Fruit fly (Drosophila melanogaster): ENCODE results near the gene CG3847.

The CG3847 gene

DNA sequence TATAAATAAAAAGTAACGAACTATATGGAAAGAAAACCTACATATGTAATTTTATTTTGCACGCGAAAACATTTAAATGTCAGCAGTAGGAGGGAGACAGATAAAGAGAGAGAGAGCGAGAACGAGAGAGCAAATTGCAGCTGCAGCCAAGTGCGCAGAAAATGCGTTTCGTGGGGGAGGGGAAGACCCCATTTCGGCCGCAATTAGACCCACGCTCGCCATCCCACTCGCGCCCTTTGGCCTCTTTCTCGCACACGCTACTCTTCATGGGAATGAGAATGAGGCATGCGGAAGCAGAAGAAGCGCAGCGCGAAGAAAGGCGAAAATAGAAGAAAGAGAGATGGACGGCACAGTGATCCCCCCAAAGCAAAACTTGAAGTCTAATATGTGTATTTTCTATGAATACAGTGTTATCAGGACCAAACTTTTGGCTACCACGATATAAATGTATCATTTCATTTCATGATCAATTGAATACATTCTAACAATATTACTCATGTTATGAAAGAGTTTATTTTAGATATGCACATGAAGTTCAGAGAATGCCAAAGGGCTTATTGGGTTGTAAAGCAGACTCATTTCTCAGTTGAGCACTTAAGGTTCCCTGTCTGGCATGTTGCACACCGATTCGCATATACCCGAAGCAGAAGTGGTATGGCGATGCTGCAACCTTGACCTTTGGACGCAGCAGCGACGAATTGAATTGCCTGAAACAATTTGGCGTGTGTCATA lies 13.7 kb upstream of the CG3847 start:
- TF ChIP-seq pan (optimal IDR thresholded peaks at IDR 0.05), result no peak
- TF ChIP-seq Rel (GFP tag; optimal IDR thresholded peaks at IDR 0.05), result no peak
- peak; percentile 93 for TF ChIP-seq Rel (tag; optimal IDR thresholded peaks at IDR 0.05)
- peak; percentile 2 for TF ChIP-seq rgr (GFP tag; optimal IDR thresholded peaks at IDR 0.05)
- no peak for TF ChIP-seq Jra (GFP tag; optimal IDR thresholded peaks at IDR 0.05)
- no peak for TF ChIP-seq CG32264 (GFP tag; optimal IDR thresholded peaks at IDR 0.05)
- peak in 1 of 2 experiments; percentile 15 for TF ChIP-seq foxo (GFP tag; optimal IDR thresholded peaks at IDR 0.05)
- TF ChIP-seq dl (GFP tag; optimal IDR thresholded peaks at IDR 0.05; ENCODE audit: insufficient read depth in 1 of 2, partially characterized antibody in 2 of 2), result no peak
- peak; percentile 4 for TF ChIP-seq ey (GFP tag; optimal IDR thresholded peaks at IDR 0.05)

DNA sequence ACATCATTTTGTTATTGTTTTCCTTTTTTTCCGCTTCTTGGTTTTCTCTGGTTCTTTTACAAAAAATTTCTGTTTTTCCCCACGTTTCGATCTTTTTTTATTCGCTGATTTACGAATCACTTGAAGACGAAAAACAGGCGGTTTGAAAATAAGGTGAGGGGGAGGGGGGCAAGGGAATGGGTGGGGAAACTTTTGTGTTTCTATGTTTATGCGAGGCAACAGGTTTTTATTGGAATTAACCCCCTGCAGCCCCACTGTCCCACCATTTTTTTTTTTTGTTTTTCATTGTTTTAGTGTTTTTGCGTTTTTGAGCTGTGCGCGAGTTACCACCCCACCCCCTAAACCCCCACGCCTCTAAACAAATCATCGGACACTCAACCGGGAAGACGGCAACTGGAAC lies 12.0 kb upstream of the CG3847 start:
- TF ChIP-seq Dif (GFP tag; optimal IDR thresholded peaks at IDR 0.05; ENCODE audit: partially characterized antibody) (no peak), Rel (GFP tag; optimal IDR thresholded peaks at IDR 0.05) (no peak), Rel (tag; optimal IDR thresholded peaks at IDR 0.05) (peak; percentile 85)

dm6 chrX:6337702-6338101 lies 9.2 kb upstream of the CG3847 start, which contains the start of gene CG3842:
Gene CG3842, plus strand, starts transcription at chrX:6337762.
- TF ChIP-seq HLH106 (tag; optimal IDR thresholded peaks at IDR 0.05), result no peak
- no peak for TF ChIP-seq Hnf4 (GFP tag; optimal IDR thresholded peaks at IDR 0.05)
- no peak for TF ChIP-seq Myc (optimal IDR thresholded peaks at IDR 0.05)
- no peak for TF ChIP-seq brk (GFP tag; optimal IDR thresholded peaks at IDR 0.05)
- TF ChIP-seq Hr83 (GFP tag; optimal IDR thresholded peaks at IDR 0.05; ENCODE audit: poor library complexity, severe bottlenecking), result no peak
- TF ChIP-seq Mio (GFP tag; optimal IDR thresholded peaks at IDR 0.05), result no peak

DNA sequence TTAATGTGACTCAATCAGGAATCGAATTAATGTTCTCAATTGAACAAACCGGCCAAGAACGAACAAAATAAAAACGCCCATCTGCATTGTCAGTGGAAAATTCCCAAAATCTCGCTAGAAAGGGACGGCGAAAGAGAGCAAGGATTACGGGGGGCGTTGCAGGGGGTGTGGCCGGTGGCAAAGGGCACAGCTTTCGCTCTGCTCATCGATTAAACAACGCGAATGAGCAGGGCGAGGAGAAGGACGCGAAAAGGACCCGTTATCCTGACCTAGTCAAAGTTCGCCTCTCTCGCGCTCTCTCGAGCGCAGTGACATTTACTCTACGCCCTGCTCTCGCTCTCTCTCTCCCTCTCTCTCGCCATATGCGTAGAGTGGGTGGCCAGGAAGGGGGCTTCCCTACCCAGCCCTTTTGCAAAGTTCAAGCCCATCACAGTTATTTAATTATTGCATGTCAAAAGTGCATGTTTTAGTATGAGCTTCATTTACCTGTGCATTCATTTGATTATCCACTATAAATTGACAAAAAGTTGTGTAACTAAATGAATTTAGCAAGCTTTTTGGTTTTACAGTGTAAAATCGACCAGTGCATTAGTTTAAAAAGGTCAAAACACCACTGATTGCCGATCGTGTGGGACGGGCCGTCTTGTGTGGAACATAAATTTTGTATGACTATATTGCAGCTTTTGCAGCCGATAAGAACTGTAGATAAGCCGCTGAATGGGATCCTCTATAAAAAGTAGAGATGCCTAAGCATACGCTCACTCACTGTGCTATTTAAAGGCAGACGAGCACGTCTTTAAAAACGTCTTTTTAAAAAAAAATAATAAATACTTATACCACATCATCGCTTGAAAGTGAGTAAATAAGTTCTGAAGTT lies 7.9 kb upstream of the CG3847 start:
- peak; percentile 14 to 47 for TF ChIP-seq dl (GFP tag; optimal IDR thresholded peaks at IDR 0.05; ENCODE audit: insufficient read depth in 1 of 2, partially characterized antibody in 2 of 2)
- no peak for TF ChIP-seq Hr78 (GFP tag; optimal IDR thresholded peaks at IDR 0.05)
- peak; percentile 13 for TF ChIP-seq Sp1 (GFP tag; optimal IDR thresholded peaks at IDR 0.05)
- no peak for TF ChIP-seq CrebA (GFP tag; optimal IDR thresholded peaks at IDR 0.05; ENCODE audit: borderline replicate concordance)
- no peak for TF ChIP-seq sage (GFP tag; optimal IDR thresholded peaks at IDR 0.05)
- TF ChIP-seq CG32264 (GFP tag; optimal IDR thresholded peaks at IDR 0.05), result no peak
- peak in 1 of 2 experiments; percentile 62 for TF ChIP-seq foxo (GFP tag; optimal IDR thresholded peaks at IDR 0.05)
- peak; percentile 39 for TF ChIP-seq br (GFP tag; optimal IDR thresholded peaks at IDR 0.05)
- peak; percentile 19 for TF ChIP-seq rgr (GFP tag; optimal IDR thresholded peaks at IDR 0.05)
- TF ChIP-seq dmrt93B (GFP tag; optimal IDR thresholded peaks at IDR 0.05), result peak; percentile 22
- no peak for TF ChIP-seq dsf (GFP tag; optimal IDR thresholded peaks at IDR 0.05; ENCODE audit: borderline replicate concordance)
- TF ChIP-seq psq (GFP tag; optimal IDR thresholded peaks at IDR 0.05), result no peak
- no peak for TF ChIP-seq Dfd (GFP tag; optimal IDR thresholded peaks at IDR 0.05)
- peak; percentile 53 for TF ChIP-seq HLH106 (tag; optimal IDR thresholded peaks at IDR 0.05)
- TF ChIP-seq N (GFP tag; optimal IDR thresholded peaks at IDR 0.05), result no peak
- TF ChIP-seq lola (GFP tag; optimal IDR thresholded peaks at IDR 0.05), result no peak
- TF ChIP-seq jim (GFP tag; optimal IDR thresholded peaks at IDR 0.05), result no peak
- no peak for TF ChIP-seq usp (GFP tag; optimal IDR thresholded peaks at IDR 0.05)
- peak; percentile 57 for TF ChIP-seq fru (GFP tag; optimal IDR thresholded peaks at IDR 0.05)
- TF ChIP-seq Hnf4 (GFP tag; optimal IDR thresholded peaks at IDR 0.05), result peak; percentile 8
- peak; percentile 48 for TF ChIP-seq ey (GFP tag; optimal IDR thresholded peaks at IDR 0.05)
- TF ChIP-seq OdsH (GFP tag; optimal IDR thresholded peaks at IDR 0.05), result peak; percentile 23
- TF ChIP-seq h (GFP tag; optimal IDR thresholded peaks at IDR 0.05), result peak; percentile 55
- peak; percentile 59 for TF ChIP-seq Dif (GFP tag; optimal IDR thresholded peaks at IDR 0.05; ENCODE audit: partially characterized antibody)

Data from whole organism, wandering third instar larva.